Worm (Caenorhabditis elegans) whole organism, L4 larva: ENCODE results near the gene srd-49.

Experiments
- aha-1 ChIP-seq: fragments of 150-350 bp; peaks from one replicate; lab custom pipeline; 2014; ENCODE audit warnings: missing biosample characterization, missing genetic modification characterization
- hlh-11 ChIP-seq: fragments of 200-800 bp; sonication (Bioruptor generic); optimal IDR thresholded peaks from 2 replicates; lab custom pipeline; 2018; ENCODE audit warnings: mild to moderate bottlenecking, missing genetic modification characterization, missing compliant biosample characterization
- lin-38 ChIP-seq: fragments of 200-800 bp; sonication (Bioruptor generic); IDR thresholded peaks from 2 replicates; pipeline ENCODE4 v1.3.6; 2022; ENCODE audit warnings: missing genetic modification reagents, missing genetic modification characterization, missing compliant biosample characterization
- set-16 ChIP-seq: fragments of 200-800 bp; sonication (Bioruptor generic); IDR thresholded peaks from 2 replicates; pipeline ENCODE4 v1.3.6; 2022; ENCODE audit warnings: missing genetic modification reagents, missing genetic modification characterization, missing compliant biosample characterization
- snpc-1.2 ChIP-seq: fragments of 200-800 bp; sonication (Bioruptor generic); IDR thresholded peaks from 2 replicates; pipeline ENCODE4 v1.3.6; 2022; ENCODE audit warnings: missing genetic modification reagents, missing genetic modification characterization, missing compliant biosample characterization
- snpc-4 ChIP-seq: fragments of 150-350 bp; optimal IDR thresholded peaks from 2 replicates; lab custom pipeline; 2014; ENCODE audit warnings: missing biosample characterization, missing genetic modification characterization

srd-49 gene

ce11 chrV:10136644-10137043 is 42.2 kb downstream of the srd-49 start:
- TF ChIP-seq set-16 (GFP tag; lab: Robert Waterston, UW) = peak; percentile 47; the same call in 1 of the 2 replicates

- peak; percentile 60 for TF ChIP-seq lin-38
- peak; percentile 63 for TF ChIP-seq set-16 (GFP tag; lab: Robert Waterston, UW)
- peak; percentile 63; the same call in 1 of the 2 replicates for TF ChIP-seq snpc-1.2 (GFP tag; lab: Robert Waterston, UW)
- TF ChIP-seq, all 104 proteins: peak for 3; not testable (repeated sequence) for 101
Observed at ce11 chrV:10138582-10138981, 44.1 kb downstream of the srd-49 start.

- TF ChIP-seq aha-1 (tag; lab: Kevin White, UChicago) (peak; percentile 11), snpc-4 (tag; lab: Kevin White, UChicago) (no peak), hlh-11 (peak; percentile 5)
Observed at ce11 chrV:10145653-10146052, 51.2 kb downstream of the srd-49 start, which contains the start of gene C51E3.9. TSS of gene C51E3.9 (plus strand) at chrV:10145953.
